Worm (Caenorhabditis elegans): ENCODE data around the gene try-10.

- TF ChIP-seq aly-2 (tag; optimal IDR thresholded peaks at IDR 0.05), result no peak
- TF ChIP-seq alr-1 (tag; optimal IDR thresholded peaks at IDR 0.05), result no peak
- TF ChIP-seq skn-1 (tag; optimal IDR thresholded peaks at IDR 0.05), result no peak
- TF ChIP-seq lsy-2 (tag; optimal IDR thresholded peaks at IDR 0.05), result no peak
- no peak for TF ChIP-seq ama-1 (optimal IDR thresholded peaks at IDR 0.05)
- no peak for TF ChIP-seq nhr-11 (tag; optimal IDR thresholded peaks at IDR 0.05)
- TF ChIP-seq ZK546.5 (tag; optimal IDR thresholded peaks at IDR 0.05), result no peak
- TF ChIP-seq nhr-6 (tag; optimal IDR thresholded peaks at IDR 0.05), result no peak
These were observed 48.8 kb upstream of the try-10 start, which contains the start of gene F42E8.1 for ce11 chrV:13061836-13062235.
